Fruit fly (Drosophila melanogaster): ENCODE measurements around the gene CG13689.

- no peak for TF ChIP-seq CG4730 (GFP tag; IDR thresholded peaks at IDR 0.05)
- no peak for TF ChIP-seq CG32772 (GFP tag; IDR thresholded peaks at IDR 0.05)
- TF ChIP-seq D19A (tag; optimal IDR thresholded peaks at IDR 0.05), result no peak
- TF ChIP-seq Meics (GFP tag; optimal IDR thresholded peaks at IDR 0.05), result no peak
- no peak for TF ChIP-seq slp2 (GFP tag; optimal IDR thresholded peaks at IDR 0.05)
- no peak for TF ChIP-seq Gug (GFP tag; IDR thresholded peaks at IDR 0.05)
- TF ChIP-seq CG8924 (tag; optimal IDR thresholded peaks at IDR 0.05), result no peak
- no peak for TF ChIP-seq ase (GFP tag; IDR thresholded peaks at IDR 0.05)
- TF ChIP-seq Hr51 (GFP tag; optimal IDR thresholded peaks at IDR 0.05), result no peak
- TF ChIP-seq br (optimal IDR thresholded peaks at IDR 0.05), result no peak
- no peak for TF ChIP-seq CG11093 (GFP tag; IDR thresholded peaks at IDR 0.05)
- no peak for TF ChIP-seq ci (GFP tag; IDR thresholded peaks at IDR 0.05)
Observed at dm6 chr2L:619739-620138, 17.1 kb downstream of the CG13689 start.

All from whole organism, embryonic.